Worm (Caenorhabditis elegans): ENCODE data around the gene F10C1.8.

F10C1.8 gene

DNA sequence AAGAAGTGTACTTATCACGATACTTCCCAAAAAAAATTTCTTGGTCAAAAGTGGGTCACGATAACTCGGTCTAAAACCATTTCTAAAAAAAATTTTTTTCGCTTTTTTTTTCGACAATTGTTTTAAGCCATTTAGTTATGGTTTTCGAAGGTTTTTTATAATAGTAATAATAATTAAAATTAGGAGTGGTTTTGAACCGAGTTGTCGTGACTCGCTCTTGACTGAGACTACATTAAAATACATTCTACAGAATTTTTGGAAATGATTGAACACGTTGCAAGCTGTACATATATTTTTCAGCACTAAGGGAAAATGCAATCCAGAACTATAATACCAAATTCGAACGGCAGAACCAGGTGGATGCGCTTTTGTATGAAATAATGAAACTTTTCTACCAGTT lies at the start of gene F10C1.8:
Gene F10C1.8, plus strand, starts transcription at position 301 of the 400 bp plus-strand sequence.
- TF ChIP-seq unc-62 (GFP tag; optimal IDR thresholded peaks at IDR 0.05), result no peak

DNA sequence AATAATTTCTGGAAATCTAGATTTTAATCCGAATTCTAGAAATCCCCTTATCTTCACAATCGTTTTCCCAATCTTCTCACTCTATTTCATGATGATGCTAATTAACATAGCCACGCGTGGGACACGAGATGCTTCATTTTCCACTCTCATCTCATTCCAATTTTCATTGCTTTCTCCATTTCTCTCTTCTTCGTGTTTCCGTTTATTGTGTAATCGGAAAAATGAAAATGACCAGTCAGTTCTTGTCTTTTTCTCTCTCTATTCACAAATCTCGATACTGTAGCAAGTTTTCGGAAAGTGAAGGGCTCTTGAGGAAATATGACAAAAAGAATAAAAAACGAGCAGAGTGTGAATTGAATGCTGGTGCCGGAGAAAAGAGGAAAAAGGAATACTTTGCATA lies 49.8 kb upstream of the F10C1.8 start:
- no peak for TF ChIP-seq unc-62 (GFP tag; optimal IDR thresholded peaks at IDR 0.05)

DNA sequence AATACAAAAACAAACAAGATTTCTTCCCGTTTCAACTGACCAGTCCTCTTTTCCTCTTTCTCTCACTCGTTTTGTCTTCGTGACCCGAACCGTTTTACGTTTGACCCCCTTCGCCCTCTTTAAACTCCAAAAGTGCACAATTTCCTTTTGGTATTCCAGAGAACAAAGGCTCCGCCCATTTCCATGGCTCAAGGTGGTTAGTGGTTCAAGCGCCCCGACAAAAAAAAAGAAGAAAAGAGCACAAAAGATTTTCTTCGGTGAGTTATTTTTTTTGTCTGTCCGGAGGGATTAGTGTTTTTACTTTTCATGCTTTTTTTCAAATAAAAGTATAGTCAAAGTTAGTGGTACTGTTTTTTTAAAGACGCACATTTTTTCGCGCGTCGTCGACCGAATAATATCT lies 46.7 kb upstream of the F10C1.8 start, which contains the start of gene osta-2:
Gene osta-2, plus strand, starts transcription at position 160 of the 400 bp plus-strand sequence.
- no peak for TF ChIP-seq unc-62 (GFP tag; optimal IDR thresholded peaks at IDR 0.05)

DNA sequence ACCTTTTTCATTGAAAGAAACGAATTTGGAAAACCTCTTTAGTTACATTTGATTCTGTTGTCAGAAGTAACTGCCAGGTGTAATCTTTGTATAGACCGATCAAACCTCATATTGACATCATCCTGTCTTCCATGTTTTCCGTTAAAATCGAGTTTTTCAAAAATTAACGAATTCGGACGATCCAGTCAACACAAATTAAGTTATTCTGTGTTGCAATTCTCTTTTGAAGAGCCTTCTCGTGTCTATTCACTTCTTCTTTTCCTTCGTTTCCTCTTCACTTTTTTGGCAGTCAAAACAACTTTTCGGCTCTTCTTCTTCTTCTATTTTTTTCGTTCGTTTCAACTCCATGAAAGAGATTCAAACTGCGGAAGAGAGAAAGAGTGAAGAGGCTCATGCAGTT lies 46.1 kb upstream of the F10C1.8 start:
- no peak for TF ChIP-seq unc-62 (GFP tag; optimal IDR thresholded peaks at IDR 0.05)

DNA sequence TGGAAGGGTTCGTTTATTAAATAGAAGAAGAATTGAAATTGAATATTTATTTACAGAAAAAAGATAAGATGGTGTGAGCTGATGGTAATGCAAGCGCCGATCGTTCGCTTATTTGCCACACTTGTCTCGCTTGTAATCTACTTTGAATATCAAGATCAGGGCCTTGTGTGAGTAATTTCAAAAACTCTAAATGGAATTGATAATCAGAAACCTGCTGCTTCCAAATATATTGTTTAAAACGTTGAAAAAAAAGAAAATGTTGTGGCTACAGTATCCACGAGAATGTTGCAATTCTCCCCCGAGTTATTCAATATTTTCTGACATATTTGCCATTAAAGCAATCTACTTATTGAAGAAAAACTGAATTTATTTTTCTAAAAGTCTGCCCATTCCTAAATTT lies 43.4 kb upstream of the F10C1.8 start:
- no peak for TF ChIP-seq unc-62 (GFP tag; optimal IDR thresholded peaks at IDR 0.05)

DNA sequence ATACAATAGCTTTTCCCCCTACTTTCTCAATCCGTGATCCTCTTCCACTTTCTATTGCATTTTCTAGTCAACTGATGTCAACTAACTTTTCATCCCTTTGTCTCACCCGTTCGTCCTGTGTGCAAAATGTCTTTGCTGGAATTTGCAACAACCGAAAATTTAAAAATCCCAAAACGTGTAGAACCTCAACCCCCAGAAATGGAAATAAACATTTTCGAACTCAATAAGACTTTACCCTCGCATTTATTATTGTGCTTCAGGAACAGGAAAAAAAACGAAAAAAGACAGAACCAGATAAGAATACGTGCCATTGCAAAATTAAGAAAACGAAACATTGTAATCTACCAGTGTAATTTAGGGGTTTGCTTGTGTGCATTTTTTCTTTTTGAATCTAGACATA lies 42.1 kb upstream of the F10C1.8 start:
- no peak for TF ChIP-seq unc-62 (GFP tag; optimal IDR thresholded peaks at IDR 0.05)

DNA sequence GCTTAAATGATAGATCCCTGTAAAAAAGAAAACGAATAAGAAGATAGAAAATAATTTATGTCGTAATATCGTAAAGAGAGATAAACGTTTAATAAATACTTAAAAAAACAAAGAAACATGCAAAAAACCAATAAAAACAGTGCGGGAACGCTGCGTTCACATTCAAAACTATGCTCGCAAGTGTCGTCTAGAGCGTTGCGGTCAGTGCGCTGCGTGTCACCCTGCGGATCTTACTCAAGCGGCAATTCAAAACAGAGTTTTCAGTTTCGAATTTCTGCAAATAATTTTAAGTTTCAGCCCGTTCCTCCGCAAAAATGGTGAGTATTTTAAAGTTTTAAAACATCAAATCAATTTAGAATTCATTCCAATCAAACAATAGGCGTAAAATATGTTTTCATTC lies 39.5 kb upstream of the F10C1.8 start, which contains the start of the genes tiar-1 and lelo-4:
Gene tiar-1, minus strand, starts transcription at position 17 of the 400 bp plus-strand sequence.
Gene lelo-4, plus strand, starts transcription at position 118 of the 400 bp plus-strand sequence.
- no peak for TF ChIP-seq unc-62 (GFP tag; optimal IDR thresholded peaks at IDR 0.05)

DNA sequence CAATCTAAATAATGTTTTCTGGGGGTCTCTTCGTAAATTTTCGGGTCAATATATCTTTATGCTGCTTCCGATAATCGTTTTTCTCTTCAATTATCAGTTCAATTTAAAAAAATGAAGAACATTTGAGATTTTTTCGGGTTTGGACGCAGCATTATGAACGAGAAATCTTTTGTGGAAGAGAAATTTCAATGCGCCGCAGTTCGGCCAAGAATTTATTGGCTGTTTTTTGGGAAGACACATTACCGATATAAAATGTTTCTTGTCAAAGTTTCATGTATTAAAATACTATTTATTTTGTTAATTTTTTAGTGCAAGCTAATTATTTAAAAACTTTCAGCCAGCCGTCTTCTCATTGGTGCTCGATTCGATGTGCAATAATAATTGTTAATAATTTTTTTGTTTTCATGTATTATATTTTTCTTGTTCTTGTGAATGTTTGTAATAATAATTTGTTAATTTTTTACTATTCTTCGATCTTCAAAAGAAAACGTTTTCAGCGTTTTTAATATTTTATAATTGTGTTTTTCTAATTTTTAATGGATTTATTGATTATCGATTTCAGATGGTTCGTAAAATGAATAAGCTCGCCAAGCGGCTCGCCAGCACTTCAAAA lies 38.4 kb upstream of the F10C1.8 start, which contains the start of the genes C18A3.10 and C18A3.3:
Gene C18A3.10, minus strand, starts transcription at position 101 of the 613 bp plus-strand sequence.
Gene C18A3.3, plus strand, starts transcription at position 563 of the 613 bp plus-strand sequence.
- no peak for TF ChIP-seq unc-62 (GFP tag; optimal IDR thresholded peaks at IDR 0.05)

DNA sequence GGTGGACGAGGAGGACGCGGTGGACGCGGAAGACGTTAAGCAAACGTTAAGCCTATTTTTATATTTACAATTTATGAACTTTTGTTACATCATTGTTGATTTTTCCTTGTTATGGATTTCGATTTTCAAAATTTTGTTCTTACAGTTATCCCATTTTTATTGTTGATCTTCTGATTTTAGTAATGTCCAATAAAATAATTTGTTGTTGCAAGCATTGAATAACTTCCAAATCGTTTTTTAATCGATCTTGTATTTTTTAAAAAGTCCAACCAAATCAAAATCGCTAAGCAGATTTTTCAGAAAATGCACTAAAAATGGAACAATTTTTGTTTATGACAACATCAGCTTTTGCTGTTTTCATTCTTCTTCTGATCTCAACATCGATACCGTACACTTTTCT lies 36.4 kb upstream of the F10C1.8 start, which contains the start of gene zipt-3:
Gene zipt-3, plus strand, starts transcription at position 301 of the 400 bp plus-strand sequence.
- no peak for TF ChIP-seq unc-62 (GFP tag; optimal IDR thresholded peaks at IDR 0.05)

DNA sequence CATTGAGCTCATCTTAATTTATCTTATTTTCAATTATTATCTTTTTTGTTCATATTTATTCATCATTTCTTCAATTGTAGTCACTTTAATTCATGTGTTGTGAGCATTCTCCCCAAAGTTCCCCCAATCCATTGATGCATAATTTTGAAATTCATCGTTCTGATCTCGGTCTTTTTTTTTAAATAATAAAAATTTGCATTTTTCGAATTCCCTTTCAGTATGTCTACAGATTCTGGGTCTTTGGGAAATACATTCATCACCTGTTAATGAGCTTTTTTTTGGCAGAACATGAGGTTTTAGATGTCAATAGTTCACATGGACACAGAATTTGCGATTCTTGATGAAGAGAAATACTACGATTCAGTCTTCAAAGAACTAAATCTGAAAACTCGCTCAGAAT lies 34.4 kb upstream of the F10C1.8 start, which contains the start of gene damt-1:
Gene damt-1, plus strand, starts transcription at position 301 of the 400 bp plus-strand sequence.
- no peak for TF ChIP-seq unc-62 (GFP tag; optimal IDR thresholded peaks at IDR 0.05)

DNA sequence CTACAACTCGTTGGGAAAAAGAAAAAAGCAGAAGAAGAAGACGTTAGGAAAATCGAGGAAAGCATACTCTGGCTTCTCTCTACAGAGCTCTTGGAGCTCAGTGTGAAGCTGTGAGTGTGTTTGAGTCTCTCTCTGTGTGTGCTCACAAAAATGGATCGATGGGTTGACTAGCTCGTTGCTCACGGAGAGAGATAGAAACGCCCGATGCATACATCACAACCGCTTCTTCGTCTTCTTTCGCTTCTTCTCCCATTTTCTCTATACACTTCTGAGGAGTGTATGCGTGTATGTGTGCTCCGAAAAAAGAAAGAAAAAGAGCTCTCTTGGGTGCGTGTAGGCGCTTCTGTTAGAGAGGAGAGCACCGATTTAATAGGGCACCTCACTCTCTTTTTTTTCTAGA lies 29.2 kb upstream of the F10C1.8 start:
- TF ChIP-seq unc-62 (GFP tag; optimal IDR thresholded peaks at IDR 0.05), result no peak

DNA sequence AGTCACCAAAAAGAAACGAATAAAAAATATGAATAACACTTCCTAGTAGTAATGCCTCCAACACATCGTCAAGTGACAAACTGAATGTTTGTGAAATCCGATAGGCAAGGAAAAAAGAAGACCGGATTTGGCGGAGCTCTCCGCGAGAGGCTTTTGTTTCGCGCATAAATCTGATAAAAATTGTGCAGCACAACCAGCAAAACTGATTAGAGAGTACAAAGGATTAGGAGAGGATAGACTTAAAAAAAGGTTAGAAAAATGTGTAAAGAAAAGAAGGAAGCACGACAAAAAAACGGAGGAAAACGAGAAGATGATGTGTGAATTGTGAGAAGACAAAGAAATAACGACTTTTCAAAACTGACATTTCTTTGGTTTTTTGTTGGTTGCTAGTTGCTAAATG lies 26.6 kb upstream of the F10C1.8 start, which contains the start of gene rab-3:
Gene rab-3, minus strand, starts transcription at position 147 of the 400 bp plus-strand sequence.
- no peak for TF ChIP-seq unc-62 (GFP tag; optimal IDR thresholded peaks at IDR 0.05)

DNA sequence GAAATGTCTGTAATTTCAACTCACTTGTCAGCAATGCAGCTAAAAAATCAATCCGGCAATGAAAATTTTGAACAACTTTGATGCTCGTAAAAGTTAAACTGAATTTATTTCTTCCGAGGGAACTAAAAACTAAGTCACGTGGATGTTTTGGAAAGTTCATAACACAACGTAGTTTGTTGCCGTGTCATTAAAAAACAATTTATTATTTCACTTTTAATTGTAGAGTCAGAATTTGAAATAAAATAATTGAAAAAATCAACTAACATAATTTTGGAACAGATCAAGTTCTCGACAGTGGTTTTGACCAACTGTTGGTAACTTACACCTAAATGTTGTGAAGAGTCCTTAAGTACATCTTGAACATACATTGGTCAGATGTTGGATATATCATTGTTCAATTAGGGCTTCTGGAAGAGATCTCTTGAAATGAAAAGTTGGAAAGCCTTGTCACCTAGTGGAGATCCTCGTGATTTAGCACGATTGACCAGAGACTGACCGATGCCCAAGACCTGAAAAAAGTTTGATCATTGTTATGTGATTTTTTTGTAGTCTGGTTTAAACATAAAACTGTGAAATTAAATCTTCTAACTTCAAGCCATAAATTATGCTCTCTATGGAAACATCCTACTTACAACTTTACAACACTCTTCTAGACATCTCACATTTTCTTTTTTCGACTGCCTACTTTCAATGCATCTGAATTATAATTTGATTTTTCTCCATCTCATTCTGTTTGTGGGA lies 23.8 kb upstream of the F10C1.8 start, which contains the start of the genes C18A3.7 and C18A3.11:
Gene C18A3.7, minus strand, starts transcription at position 101 of the 741 bp plus-strand sequence.
Gene C18A3.11, plus strand, starts transcription at position 691 of the 741 bp plus-strand sequence.
- no peak for TF ChIP-seq unc-62 (GFP tag; optimal IDR thresholded peaks at IDR 0.05)

DNA sequence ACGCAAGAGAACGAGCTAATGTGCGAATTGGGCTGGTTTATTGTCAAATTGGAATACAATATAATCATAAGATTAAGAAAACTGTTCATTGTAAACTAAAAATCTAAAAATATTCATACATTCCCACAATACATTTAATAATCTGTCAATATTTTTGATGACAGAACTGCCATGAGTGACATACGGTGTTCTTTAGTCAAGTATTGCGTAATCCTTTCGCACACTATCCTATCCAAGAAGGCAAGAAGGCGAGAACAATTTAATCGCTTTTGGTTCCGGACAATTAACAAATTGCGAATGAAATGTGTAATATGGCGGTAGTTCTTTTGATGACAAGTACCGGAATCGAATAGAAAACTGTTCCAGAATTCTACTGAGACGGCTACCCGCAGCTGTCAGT lies 19.4 kb upstream of the F10C1.8 start:
- no peak for TF ChIP-seq unc-62 (GFP tag; optimal IDR thresholded peaks at IDR 0.05)

DNA sequence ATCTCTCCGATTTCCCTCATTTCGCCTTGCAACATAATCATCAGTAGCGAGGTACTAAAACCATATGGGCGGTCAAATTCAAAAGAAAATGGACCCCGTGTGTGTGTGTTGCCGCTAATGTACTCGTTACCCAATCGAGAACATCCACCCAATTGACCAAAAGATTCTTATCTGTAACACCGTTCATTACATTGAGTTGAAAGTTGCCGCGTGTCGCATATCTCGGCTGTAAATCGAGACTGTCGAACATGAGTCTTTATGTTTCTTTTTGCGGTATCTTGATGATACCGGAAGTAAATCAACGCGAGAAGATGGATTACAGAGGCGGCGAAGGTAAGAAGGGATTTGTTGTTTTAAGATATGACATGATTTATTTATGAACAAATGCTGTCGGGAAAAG lies 18.5 kb upstream of the F10C1.8 start:
- no peak for TF ChIP-seq unc-62 (GFP tag; optimal IDR thresholded peaks at IDR 0.05)

DNA sequence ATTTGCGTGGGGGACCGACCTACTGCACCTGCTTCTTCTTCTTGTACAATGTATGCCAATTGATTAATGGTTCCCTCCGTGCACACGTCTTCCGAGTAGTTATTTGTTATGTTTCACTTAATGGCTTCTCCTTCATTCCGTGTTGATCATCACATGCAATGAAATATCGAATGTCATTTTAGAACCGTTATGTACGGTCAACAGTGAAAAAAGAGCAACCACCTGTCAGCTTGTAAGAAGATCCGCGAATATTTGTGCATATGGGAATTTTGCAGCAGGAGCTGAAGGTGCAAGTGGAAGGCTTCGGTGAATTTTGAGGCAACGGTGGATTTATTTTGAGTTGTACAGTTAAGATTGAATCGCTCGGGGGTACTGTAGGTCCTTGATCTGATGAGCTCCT lies 17.7 kb upstream of the F10C1.8 start:
- TF ChIP-seq unc-62 (GFP tag; optimal IDR thresholded peaks at IDR 0.05), result no peak

All from whole organism, dauer.